Worm (Caenorhabditis elegans) whole organism, L2 larva: Measurements from ENCODE around the gene srab-25.

Source experiments
- C34F6.9 ChIP-seq: fragments of 150-350 bp; optimal IDR thresholded peaks from 2 replicates; lab custom pipeline; 2014; ENCODE audit warnings: missing biosample characterization, missing genetic modification characterization
- F13H6.1 ChIP-seq: sonication (generic microtip); optimal IDR thresholded peaks from 2 replicates; lab custom pipeline; 2016; ENCODE audit warnings: missing genetic modification characterization, missing compliant biosample characterization
- R02D3.7 ChIP-seq: fragments of 150-350 bp; optimal IDR thresholded peaks from 2 replicates; lab custom pipeline; 2014; ENCODE audit warnings: missing biosample characterization, missing genetic modification characterization
- Y55F3AM.14 ChIP-seq: fragments of 200-800 bp; sonication (Bioruptor generic); optimal IDR thresholded peaks from 2 replicates; lab custom pipeline; 2018; ENCODE audit warnings: mild to moderate bottlenecking, missing genetic modification characterization, missing compliant biosample characterization
- ZK546.5 ChIP-seq: sonication (generic microtip); optimal IDR thresholded peaks from 2 replicates; lab custom pipeline; 2017; ENCODE audit warnings: missing biosample characterization, missing genetic modification characterization
- aly-2 ChIP-seq: fragments of 150-350 bp; optimal IDR thresholded peaks from 2 replicates; lab custom pipeline; 2014; ENCODE audit warnings: missing biosample characterization, missing genetic modification characterization
- ama-1 ChIP-seq: fragments of 150-350 bp; optimal IDR thresholded peaks from 2 replicates; lab custom pipeline; 2018; ENCODE audit warnings: inconsistent platforms
- blmp-1 ChIP-seq: sonication (generic microtip); optimal IDR thresholded peaks from 2 replicates; lab custom pipeline; 2017; ENCODE audit warnings: missing genetic modification characterization, mild to moderate bottlenecking, missing compliant biosample characterization, antibody characterized with exemption, moderate library complexity; ENCODE audit not compliant: insufficient read depth
- ceh-16 ChIP-seq: fragments of 150-350 bp; optimal IDR thresholded peaks from 2 replicates; lab custom pipeline; 2014; ENCODE audit warnings: missing biosample characterization, missing genetic modification characterization
- ceh-82 ChIP-seq: fragments of 150-350 bp; optimal IDR thresholded peaks from 2 replicates; lab custom pipeline; 2014; ENCODE audit warnings: missing biosample characterization, missing genetic modification characterization
- crh-2 ChIP-seq: sonication (generic microtip); optimal IDR thresholded peaks from 2 replicates; lab custom pipeline; 2017; ENCODE audit warnings: missing biosample characterization, missing genetic modification characterization
- egl-27 ChIP-seq: sonication (generic microtip); optimal IDR thresholded peaks from 3 replicates; lab custom pipeline; 2017; ENCODE audit warnings: missing biosample characterization, missing genetic modification reagents, missing genetic modification characterization
- fos-1 ChIP-seq: fragments of 150-350 bp; optimal IDR thresholded peaks from 2 replicates; lab custom pipeline; 2014; ENCODE audit warnings: missing biosample characterization, missing genetic modification characterization
- gmeb-1 ChIP-seq: fragments of 150-350 bp; optimal IDR thresholded peaks from 2 replicates; lab custom pipeline; 2014; ENCODE audit warnings: missing biosample characterization, missing genetic modification characterization
- lin-11 ChIP-seq: fragments of 150-350 bp; sonication (generic microtip); optimal IDR thresholded peaks from 2 replicates; lab custom pipeline; 2014; ENCODE audit warnings: missing biosample characterization, missing genetic modification characterization, inconsistent platforms, mixed read lengths
- lin-13 ChIP-seq: fragments of 150-350 bp; optimal IDR thresholded peaks from 2 replicates; lab custom pipeline; 2014; ENCODE audit warnings: missing biosample characterization, missing genetic modification reagents, missing genetic modification characterization
- lin-39 ChIP-seq: fragments of 150-350 bp; optimal IDR thresholded peaks from 2 replicates; lab custom pipeline; 2014; ENCODE audit warnings: missing biosample characterization, missing genetic modification reagents, missing genetic modification characterization
- mab-5 ChIP-seq: fragments of 150-350 bp; optimal IDR thresholded peaks from 2 replicates; lab custom pipeline; 2014; ENCODE audit warnings: missing biosample characterization, missing genetic modification characterization
- mdl-1 ChIP-seq, 2 experiments: fragments of 150-350 bp in 1 of 2; sonication (generic microtip) in 1 of 2; optimal IDR thresholded peaks; 2 replicates each; lab custom pipeline; 2017; ENCODE audit warnings: missing biosample characterization in 2 of 2, missing genetic modification characterization in 2 of 2
- nhr-10 ChIP-seq: sonication (generic microtip); optimal IDR thresholded peaks from 2 replicates; lab custom pipeline; 2017; ENCODE audit warnings: missing biosample characterization, missing genetic modification characterization
- nhr-11 ChIP-seq: fragments of 150-350 bp; optimal IDR thresholded peaks from 2 replicates; lab custom pipeline; 2014; ENCODE audit warnings: missing biosample characterization, missing genetic modification characterization
- nhr-12 ChIP-seq: fragments of 150-350 bp; optimal IDR thresholded peaks from 2 replicates; lab custom pipeline; 2014; ENCODE audit warnings: missing biosample characterization, missing genetic modification characterization
- nhr-129 ChIP-seq: fragments of 150-350 bp; optimal IDR thresholded peaks from 2 replicates; lab custom pipeline; 2014; ENCODE audit warnings: missing biosample characterization, missing genetic modification characterization
- nhr-21 ChIP-seq: fragments of 150-350 bp; optimal IDR thresholded peaks from 2 replicates; lab custom pipeline; 2014; ENCODE audit warnings: missing biosample characterization, missing genetic modification characterization
- nhr-23 ChIP-seq: fragments of 150-350 bp; optimal IDR thresholded peaks from 2 replicates; lab custom pipeline; 2014; ENCODE audit warnings: missing biosample characterization, missing genetic modification reagents, missing genetic modification characterization
- nhr-25 ChIP-seq: fragments of 150-350 bp; sonication (generic microtip); optimal IDR thresholded peaks from 3 replicates; lab custom pipeline; 2014; ENCODE audit warnings: missing biosample characterization, missing genetic modification characterization
- nhr-6 ChIP-seq: fragments of 150-350 bp; optimal IDR thresholded peaks from 2 replicates; lab custom pipeline; 2014; ENCODE audit warnings: missing biosample characterization, missing genetic modification characterization
- sem-4 ChIP-seq: fragments of 150-350 bp; optimal IDR thresholded peaks from 2 replicates; lab custom pipeline; 2014; ENCODE audit warnings: missing biosample characterization, missing genetic modification reagents, missing genetic modification characterization
- sma-3 ChIP-seq: sonication (generic microtip); optimal IDR thresholded peaks from 2 replicates; lab custom pipeline; 2016; ENCODE audit warnings: missing genetic modification reagents, missing genetic modification characterization, missing compliant biosample characterization
- sma-9 ChIP-seq, 2 experiments: fragments of 150-350 bp in 1 of 2; sonication (generic microtip) in 1 of 2; optimal IDR thresholded peaks; 2 replicates each; lab custom pipeline; 2014 to 2016; ENCODE audit warnings: missing genetic modification characterization in 2 of 2, mild to moderate bottlenecking in 1 of 2, missing biosample characterization in 1 of 2, missing compliant biosample characterization in 1 of 2, missing genetic modification reagents in 1 of 2, moderate library complexity in 1 of 2
- snpc-4 ChIP-seq: fragments of 150-350 bp; optimal IDR thresholded peaks from 2 replicates; lab custom pipeline; 2014; ENCODE audit warnings: missing biosample characterization, missing genetic modification characterization
- unc-55 ChIP-seq: fragments of 150-350 bp; sonication (generic microtip); optimal IDR thresholded peaks from 3 replicates; lab custom pipeline; 2014; ENCODE audit warnings: missing biosample characterization, missing genetic modification reagents, missing genetic modification characterization
- unc-62 ChIP-seq: fragments of 150-350 bp; optimal IDR thresholded peaks from 2 replicates; lab custom pipeline; 2014; ENCODE audit warnings: missing biosample characterization, missing genetic modification reagents, missing genetic modification characterization
- ztf-1 ChIP-seq: fragments of 200-800 bp; sonication (Bioruptor generic); conservative IDR thresholded peaks from 2 replicates; pipeline ENCODE4 v1.3.6; 2022; ENCODE audit warnings: missing genetic modification characterization, missing compliant biosample characterization

Gene srab-25

DNA sequence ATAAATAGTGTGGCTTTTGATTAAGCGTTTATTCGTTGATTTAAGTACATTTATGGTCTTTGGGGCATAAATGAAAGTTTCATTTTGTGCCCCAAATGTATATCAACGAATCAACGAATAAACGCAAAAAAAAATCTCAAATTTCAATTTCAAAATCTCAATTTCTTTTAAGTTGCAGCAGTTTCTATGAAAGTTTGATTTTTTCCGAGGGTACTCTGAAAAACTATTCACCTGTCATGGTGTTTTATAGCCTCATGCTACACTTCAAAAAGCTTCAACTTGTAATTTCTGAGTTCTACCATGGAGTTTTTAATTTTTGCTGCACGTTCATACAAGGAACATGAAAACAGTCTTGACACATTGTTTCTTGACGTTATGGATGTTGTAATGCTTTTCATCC lies 11.5 kb upstream of the srab-25 start, which contains the start of gene ZK697.1:
Gene ZK697.1, plus strand, starts transcription at position 301 of the 400 bp plus-strand sequence.
- TF ChIP-seq R02D3.7 (tag; lab: Kevin White, UChicago) (no peak), lin-39 (tag; lab: Kevin White, UChicago) (no peak), nhr-11 (tag; lab: Kevin White, UChicago) (no peak), F13H6.1 (tag; lab: Kevin White, UChicago) (no peak), ceh-16 (tag; lab: Kevin White, UChicago) (no peak), aly-2 (tag; lab: Kevin White, UChicago) (no peak)

DNA sequence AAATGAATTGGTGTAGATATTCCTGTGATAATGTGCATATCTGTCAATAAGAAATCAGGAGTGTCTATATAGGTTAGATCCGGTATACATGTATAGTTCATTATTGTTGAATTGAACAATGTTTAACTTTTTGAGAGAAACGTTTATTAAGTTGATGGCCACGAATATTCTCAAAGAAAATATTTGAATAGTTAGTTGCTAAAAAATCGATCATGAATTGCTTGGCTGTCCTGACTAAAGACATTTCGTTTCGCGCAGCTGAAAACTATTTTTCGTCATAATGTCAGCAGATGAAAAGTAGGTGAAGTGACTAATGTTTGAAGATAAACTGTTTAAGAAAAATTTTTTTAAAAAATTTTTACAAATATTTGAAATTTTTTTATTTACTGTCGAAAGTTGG lies 10.5 kb upstream of the srab-25 start, which contains the start of gene srh-199:
Gene srh-199, minus strand, starts transcription at position 101 of the 400 bp plus-strand sequence.
- TF ChIP-seq nhr-10 (no peak), nhr-11 (tag; lab: Kevin White, UChicago) (no peak), lin-13 (GFP tag; lab: Kevin White, UChicago) (no peak), nhr-21 (tag; lab: Kevin White, UChicago) (no peak)
- TF ChIP-seq, all 48 proteins: peak for 0

DNA sequence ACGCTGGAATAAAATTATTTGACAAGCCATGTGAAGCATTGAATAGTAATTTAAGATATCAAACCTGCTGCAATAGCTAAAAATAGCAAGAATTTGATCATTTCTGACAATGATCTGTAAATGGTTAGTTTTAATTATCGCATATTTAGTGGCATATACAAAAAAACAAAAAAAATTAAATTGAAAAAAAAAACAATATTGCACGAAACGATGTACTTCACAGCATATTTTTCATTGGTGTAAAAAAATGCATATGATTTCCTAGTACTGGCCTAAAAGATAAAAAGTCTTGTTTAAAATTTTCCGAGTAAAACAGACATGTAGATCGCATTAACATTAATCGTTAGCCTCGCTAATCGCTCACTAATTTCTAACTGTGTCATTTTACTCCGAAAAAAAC lies 8.1 kb upstream of the srab-25 start, which contains the start of gene ZK697.8:
Gene ZK697.8, minus strand, starts transcription at position 101 of the 400 bp plus-strand sequence.
- TF ChIP-seq egl-27 (no peak), nhr-6 (tag; lab: Kevin White, UChicago) (no peak), snpc-4 (tag; lab: Kevin White, UChicago) (no peak), nhr-10 (no peak), nhr-129 (no peak), mab-5 (no peak)
- TF ChIP-seq, all 48 proteins: peak for 0

DNA sequence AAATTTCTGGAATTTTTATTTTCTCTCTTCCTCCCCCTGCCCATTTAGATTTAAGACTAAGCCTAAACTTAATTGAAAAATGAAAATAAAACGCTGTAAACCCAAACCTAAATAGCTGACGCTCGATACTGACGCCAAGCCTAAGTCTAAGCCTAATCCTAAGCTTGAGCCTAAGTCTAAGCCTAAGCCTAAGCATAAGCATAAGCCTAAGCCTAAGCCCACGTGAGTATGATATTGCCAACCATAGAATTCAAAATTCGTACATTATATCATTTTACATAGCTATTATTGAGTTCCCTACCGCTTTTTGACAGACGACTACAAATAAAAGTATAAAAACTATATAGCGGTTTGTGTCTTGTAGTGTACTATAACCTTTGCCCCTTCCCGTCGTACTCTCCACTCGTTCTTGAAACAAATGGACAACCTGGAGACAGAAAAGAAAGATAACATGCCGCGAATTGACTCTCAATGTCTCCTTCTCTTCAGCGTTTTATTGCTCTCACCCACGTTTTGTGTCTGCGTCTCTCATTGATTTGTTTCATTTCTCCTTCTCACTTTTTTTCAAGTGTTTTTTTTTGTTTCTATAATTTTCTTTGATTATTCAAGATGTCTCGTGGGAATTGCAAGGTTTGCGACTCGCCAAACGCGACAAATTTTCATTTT lies 2.4 kb upstream of the srab-25 start, which contains the start of gene nhr-256:
Gene nhr-256, plus strand, starts transcription at position 567 of the 666 bp plus-strand sequence.
- peak; percentile 79 for TF ChIP-seq F13H6.1 (tag; lab: Kevin White, UChicago)
- peak; percentile 44 for TF ChIP-seq lin-13 (GFP tag; lab: Kevin White, UChicago)
- TF ChIP-seq sma-3 (GFP tag; lab: Kevin White, UChicago): peak; percentile 64
- peak; percentile 69 for TF ChIP-seq nhr-129
- TF ChIP-seq lin-11 (tag; lab: Kevin White, UChicago): no peak
- TF ChIP-seq blmp-1 (tag; lab: Kevin White, UChicago): peak; percentile 84
- no peak for TF ChIP-seq aly-2 (tag; lab: Kevin White, UChicago)
- no peak for TF ChIP-seq nhr-10
- peak; percentile 73 for TF ChIP-seq C34F6.9
- peak; percentile 64 for TF ChIP-seq gmeb-1
- peak in 1 of 2 experiments; percentile 40 for TF ChIP-seq mdl-1 (tag; optimal IDR thresholded peaks at IDR 0.05; lab: Kevin White, UChicago)
- TF ChIP-seq mab-5: peak; percentile 54
- TF ChIP-seq ztf-1: no peak
- no peak for TF ChIP-seq nhr-23 (tag; lab: Kevin White, UChicago)
- TF ChIP-seq nhr-25 (tag; lab: Kevin White, UChicago): peak; percentile 69
- peak; percentile 22 for TF ChIP-seq sem-4 (tag; lab: Kevin White, UChicago)
- no peak for TF ChIP-seq nhr-11 (tag; lab: Kevin White, UChicago)
- TF ChIP-seq sma-9 (GFP tag; optimal IDR thresholded peaks at IDR 0.05; lab: Kevin White, UChicago): peak; percentile 90
- TF ChIP-seq sma-9 (tag; optimal IDR thresholded peaks at IDR 0.05; lab: Kevin White, UChicago): no peak
- TF ChIP-seq crh-2 (tag; lab: Kevin White, UChicago): peak; percentile 78
- peak; percentile 87 for TF ChIP-seq fos-1 (tag; lab: Kevin White, UChicago)
- peak; percentile 80 for TF ChIP-seq unc-55 (GFP tag; lab: Kevin White, UChicago)
- TF ChIP-seq ZK546.5 (tag; lab: Kevin White, UChicago): no peak
- TF ChIP-seq unc-62 (GFP tag; lab: Kevin White, UChicago): no peak
- TF ChIP-seq ama-1 (lab: Kevin White, UChicago): no peak
- TF ChIP-seq egl-27: peak; percentile 52
- no peak for TF ChIP-seq Y55F3AM.14 (GFP tag; lab: Kevin White, UChicago)
- TF ChIP-seq snpc-4 (tag; lab: Kevin White, UChicago): peak; percentile 18
- peak; percentile 11 for TF ChIP-seq nhr-6 (tag; lab: Kevin White, UChicago)

DNA sequence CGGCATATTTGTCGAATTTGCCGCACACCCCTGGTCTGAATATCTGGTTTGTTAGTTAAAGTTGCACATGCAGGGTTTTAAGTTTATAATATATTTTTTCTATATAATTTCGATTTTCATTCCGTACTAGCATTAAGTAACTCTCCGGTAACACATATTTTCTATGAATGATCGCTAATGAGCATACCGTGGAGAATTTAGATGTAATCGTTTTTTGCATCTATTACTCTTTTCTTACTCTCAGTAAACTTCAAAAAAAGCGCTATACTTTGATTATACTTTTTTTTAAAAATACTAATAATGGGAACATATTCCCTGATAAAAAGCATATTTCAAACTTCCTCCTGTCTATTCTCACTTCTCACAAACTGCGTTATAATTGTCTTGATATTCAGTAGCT lies 6.4 kb downstream of the srab-25 start, which contains the start of gene str-160:
Gene str-160, plus strand, starts transcription at position 301 of the 400 bp plus-strand sequence.
- TF ChIP-seq ceh-16 (tag; lab: Kevin White, UChicago): no peak
- no peak for TF ChIP-seq fos-1 (tag; lab: Kevin White, UChicago)
- TF ChIP-seq ceh-82: no peak
- no peak for TF ChIP-seq nhr-10
- TF ChIP-seq C34F6.9: no peak
- TF ChIP-seq nhr-12 (tag; lab: Kevin White, UChicago): no peak
- no peak for TF ChIP-seq blmp-1 (tag; lab: Kevin White, UChicago)
- TF ChIP-seq mab-5: no peak
- TF ChIP-seq crh-2 (tag; lab: Kevin White, UChicago): no peak
